Fruit fly (Drosophila melanogaster) whole organism, wandering third instar larva: ENCODE measurements around the gene sit.

Experiments
- Abd-B ChIP-seq: fragments of >200 bp; optimal IDR thresholded peaks from 2 replicates; lab custom pipeline; 2017; ENCODE audit warnings: missing biosample characterization, missing genetic modification characterization
- CG32264 ChIP-seq: fragments of 200-800 bp; sonication (Bioruptor generic); optimal IDR thresholded peaks from 2 replicates; lab custom pipeline; 2016; ENCODE audit warnings: missing biosample characterization, missing genetic modification characterization
- CG9705 ChIP-seq: fragments of 200-800 bp; sonication (Bioruptor generic); optimal IDR thresholded peaks from 2 replicates; lab custom pipeline; 2018; ENCODE audit warnings: missing biosample characterization, mild to moderate bottlenecking, missing genetic modification characterization
- CrebA ChIP-seq: fragments of 200-800 bp; sonication (Bioruptor generic); optimal IDR thresholded peaks from 2 replicates; lab custom pipeline; 2016; ENCODE audit warnings: missing biosample characterization, mild to moderate bottlenecking, missing genetic modification characterization, borderline replicate concordance
- Dfd ChIP-seq: fragments of >200 bp; optimal IDR thresholded peaks from 2 replicates; lab custom pipeline; 2017; ENCODE audit warnings: missing biosample characterization, missing genetic modification characterization
- Dif ChIP-seq: fragments of 200-275, 200-300 bp; sonication (Bioruptor generic); optimal IDR thresholded peaks from 2 replicates; lab custom pipeline; 2018; ENCODE audit warnings: missing biosample characterization, missing genetic modification characterization; ENCODE audit not compliant: partially characterized antibody
- HLH106 ChIP-seq: fragments of 200-800 bp; optimal IDR thresholded peaks from 3 replicates; lab custom pipeline; 2019; ENCODE audit warnings: missing biosample characterization, mild to moderate bottlenecking, missing genetic modification characterization, moderate library complexity
- Hnf4 ChIP-seq: fragments of 200-800 bp; sonication (Bioruptor generic); optimal IDR thresholded peaks from 2 replicates; lab custom pipeline; 2016; ENCODE audit warnings: missing biosample characterization, mild to moderate bottlenecking, missing genetic modification characterization
- Hr78 ChIP-seq: fragments of >200 bp; optimal IDR thresholded peaks from 2 replicates; lab custom pipeline; 2017; ENCODE audit warnings: missing biosample characterization, missing genetic modification characterization
- Jra ChIP-seq: sonication (Bioruptor generic); optimal IDR thresholded peaks from 2 replicates; lab custom pipeline; 2016; ENCODE audit warnings: missing biosample characterization, missing genetic modification characterization
- Myc ChIP-seq: fragments of >200 bp; optimal IDR thresholded peaks from 2 replicates; lab custom pipeline; 2017
- N ChIP-seq: fragments of >200 bp; optimal IDR thresholded peaks from 2 replicates; lab custom pipeline; 2018; ENCODE audit warnings: missing biosample characterization, missing external identifiers, missing genetic modification characterization
- OdsH ChIP-seq: fragments of 200-800 bp; sonication (Bioruptor generic); optimal IDR thresholded peaks from 2 replicates; lab custom pipeline; 2016; ENCODE audit warnings: missing biosample characterization, mild to moderate bottlenecking, missing genetic modification characterization
- Rel ChIP-seq, 2 experiments: fragments of 200-800 bp; sonication (Bioruptor generic) in 1 of 2; optimal IDR thresholded peaks; 2 replicates in 1 of 2; 3 replicates in 1 of 2; lab custom pipeline; 2016 to 2019; ENCODE audit warnings: mild to moderate bottlenecking in 2 of 2, missing biosample characterization in 2 of 2, missing genetic modification characterization in 2 of 2, moderate library complexity in 1 of 2
- Sp1 ChIP-seq: fragments of 200-800 bp; sonication (Bioruptor generic); optimal IDR thresholded peaks from 3 replicates; lab custom pipeline; 2019; ENCODE audit warnings: missing biosample characterization, mild to moderate bottlenecking, missing genetic modification characterization, moderate library complexity
- Vsx2 ChIP-seq: fragments of 200-300, 225-300 bp; sonication (Bioruptor generic); optimal IDR thresholded peaks from 2 replicates; lab custom pipeline; 2018; ENCODE audit warnings: missing biosample characterization, missing genetic modification characterization; ENCODE audit not compliant: partially characterized antibody
- br ChIP-seq: fragments of 200-800 bp; sonication (Bioruptor generic); optimal IDR thresholded peaks from 2 replicates; lab custom pipeline; 2016; ENCODE audit warnings: missing biosample characterization, missing genetic modification characterization
- brk ChIP-seq: fragments of 200-800 bp; sonication (Bioruptor generic); optimal IDR thresholded peaks from 2 replicates; lab custom pipeline; 2016; ENCODE audit warnings: missing biosample characterization, mild to moderate bottlenecking, missing genetic modification characterization
- dl ChIP-seq, 2 experiments: fragments of 175-275, 200-275 bp in 1 of 2; fragments of 200-275 bp in 1 of 2; sonication (Bioruptor generic); optimal IDR thresholded peaks; lab custom pipeline; 2018; ENCODE audit warnings: mild to moderate bottlenecking in 2 of 2, missing biosample characterization in 2 of 2, missing genetic modification characterization in 2 of 2, moderate library complexity in 2 of 2; ENCODE audit not compliant: partially characterized antibody in 2 of 2, insufficient read depth in 1 of 2
- dmrt93B ChIP-seq: fragments of 200-800 bp; sonication (Bioruptor generic); optimal IDR thresholded peaks from 2 replicates; lab custom pipeline; 2018; ENCODE audit warnings: missing biosample characterization, mild to moderate bottlenecking, missing genetic modification characterization
- dsf ChIP-seq: sonication (Bioruptor generic); optimal IDR thresholded peaks from 2 replicates; lab custom pipeline; 2016; ENCODE audit warnings: missing biosample characterization, missing genetic modification characterization, borderline replicate concordance
- ey ChIP-seq: fragments of 200-800 bp; sonication (Bioruptor generic); optimal IDR thresholded peaks from 2 replicates; lab custom pipeline; 2016; ENCODE audit warnings: missing biosample characterization, missing genetic modification characterization
- fru ChIP-seq: fragments of 200-800 bp; sonication (Bioruptor generic); optimal IDR thresholded peaks from 3 replicates; lab custom pipeline; 2016; ENCODE audit warnings: missing biosample characterization, mild to moderate bottlenecking, missing genetic modification characterization
- h ChIP-seq: fragments of 200-800 bp; sonication (Bioruptor generic); optimal IDR thresholded peaks from 3 replicates; lab custom pipeline; 2016; ENCODE audit warnings: missing biosample characterization, mild to moderate bottlenecking, missing genetic modification characterization
- jim ChIP-seq: fragments of 175-275, 200-325 bp; sonication (Bioruptor generic); optimal IDR thresholded peaks from 2 replicates; lab custom pipeline; 2016; ENCODE audit warnings: missing biosample characterization, mild to moderate bottlenecking, missing genetic modification characterization
- pan ChIP-seq: fragments of >200 bp; optimal IDR thresholded peaks from 2 replicates; lab custom pipeline; 2017
- psq ChIP-seq: fragments of 200-800 bp; sonication (Bioruptor generic); optimal IDR thresholded peaks from 3 replicates; lab custom pipeline; 2017; ENCODE audit warnings: missing biosample characterization, mild to moderate bottlenecking, missing genetic modification characterization, moderate library complexity
- rgr ChIP-seq: fragments of 200-800 bp; sonication (Bioruptor generic); optimal IDR thresholded peaks from 3 replicates; lab custom pipeline; 2016; ENCODE audit warnings: missing biosample characterization, mild to moderate bottlenecking, missing genetic modification characterization
- sage ChIP-seq: fragments of 200-800 bp; sonication (Bioruptor generic); optimal IDR thresholded peaks from 2 replicates; lab custom pipeline; 2016; ENCODE audit warnings: missing biosample characterization, mild to moderate bottlenecking, missing genetic modification characterization
- sv ChIP-seq: fragments of 200-800 bp; sonication (Bioruptor generic); optimal IDR thresholded peaks from 3 replicates; lab custom pipeline; 2016; ENCODE audit warnings: missing biosample characterization, missing genetic modification characterization
- woc ChIP-seq: sonication (Bioruptor generic); optimal IDR thresholded peaks from 2 replicates; lab custom pipeline; 2016; ENCODE audit warnings: missing biosample characterization, mild to moderate bottlenecking, missing genetic modification characterization

The sit gene

dm6 chr3R:22564076-22564475 is 1.7 kb upstream of the sit start:
- TF ChIP-seq OdsH (GFP tag; lab: Kevin White, UChicago), result no peak
- no peak for TF ChIP-seq Dfd (GFP tag; lab: Kevin White, UChicago)
- TF ChIP-seq pan (lab: Kevin White, UChicago), result no peak
- TF ChIP-seq dmrt93B (GFP tag; lab: Kevin White, UChicago), result no peak
- TF ChIP-seq Sp1 (GFP tag; lab: Kevin White, UChicago), result no peak
- TF ChIP-seq Hnf4, result no peak
- TF ChIP-seq jim (GFP tag; lab: Kevin White, UChicago), result no peak
- TF ChIP-seq HLH106 (tag; lab: Kevin White, UChicago), result no peak
- TF ChIP-seq rgr, result no peak
- no peak for TF ChIP-seq Abd-B
- no peak for TF ChIP-seq woc (GFP tag; lab: Kevin White, UChicago)
- TF ChIP-seq, all 38 proteins: peak for 0

- no peak for TF ChIP-seq CG9705 (GFP tag; lab: Kevin White, UChicago)
- TF ChIP-seq Dfd (GFP tag; lab: Kevin White, UChicago), result no peak
- TF ChIP-seq dsf (GFP tag; lab: Kevin White, UChicago), result no peak
- TF ChIP-seq dmrt93B (GFP tag; lab: Kevin White, UChicago), result no peak
- no peak for TF ChIP-seq Rel (GFP tag; optimal IDR thresholded peaks at IDR 0.05; lab: Kevin White, UChicago)
- TF ChIP-seq Rel (tag; optimal IDR thresholded peaks at IDR 0.05; lab: Kevin White, UChicago), result no peak
- TF ChIP-seq fru, result no peak
- TF ChIP-seq N (GFP tag; lab: Kevin White, UChicago), result no peak
- no peak for TF ChIP-seq OdsH (GFP tag; lab: Kevin White, UChicago)
- TF ChIP-seq Dif (GFP tag; lab: Kevin White, UChicago), result no peak
- TF ChIP-seq Myc (lab: Kevin White, UChicago), result no peak
- no peak for TF ChIP-seq Hr78 (GFP tag; lab: Kevin White, UChicago)
- TF ChIP-seq, all 38 proteins: peak for 0
These were observed 2.1 kb downstream of the sit start for dm6 chr3R:22560224-22560623.

- TF ChIP-seq h, result no peak
- no peak for TF ChIP-seq sv (GFP tag; lab: Kevin White, UChicago)
- no peak for TF ChIP-seq Myc (lab: Kevin White, UChicago)
- TF ChIP-seq dmrt93B (GFP tag; lab: Kevin White, UChicago), result no peak
- no peak for TF ChIP-seq Abd-B
- no peak for TF ChIP-seq Sp1 (GFP tag; lab: Kevin White, UChicago)
- no peak for TF ChIP-seq brk (GFP tag; lab: Kevin White, UChicago)
- TF ChIP-seq Hr78 (GFP tag; lab: Kevin White, UChicago), result no peak
- TF ChIP-seq Vsx2 (GFP tag; lab: Kevin White, UChicago), result no peak
- TF ChIP-seq br (GFP tag; lab: Kevin White, UChicago), result no peak
- TF ChIP-seq OdsH (GFP tag; lab: Kevin White, UChicago), result no peak
- TF ChIP-seq fru, result no peak
These were observed 4.0 kb downstream of the sit start for dm6 chr3R:22558398-22558797.

- TF ChIP-seq Rel (GFP tag; optimal IDR thresholded peaks at IDR 0.05; lab: Kevin White, UChicago) (no peak), Rel (tag; optimal IDR thresholded peaks at IDR 0.05; lab: Kevin White, UChicago) (no peak), Jra (GFP tag; lab: Kevin White, UChicago) (no peak), psq (no peak)
These were observed 5.2 kb downstream of the sit start for dm6 chr3R:22557100-22557741.

- TF ChIP-seq sage (GFP tag; lab: Kevin White, UChicago), result no peak
- TF ChIP-seq jim (GFP tag; lab: Kevin White, UChicago), result no peak
- TF ChIP-seq dl (GFP tag; optimal IDR thresholded peaks at IDR 0.05; lab: Kevin White, UChicago; ENCODE audit: insufficient read depth in 1 of 2, partially characterized antibody in 2 of 2), result no peak
- TF ChIP-seq CrebA (GFP tag; lab: Kevin White, UChicago), result no peak
- TF ChIP-seq dsf (GFP tag; lab: Kevin White, UChicago), result no peak
- TF ChIP-seq Hr78 (GFP tag; lab: Kevin White, UChicago), result no peak
- no peak for TF ChIP-seq sv (GFP tag; lab: Kevin White, UChicago)
- TF ChIP-seq Myc (lab: Kevin White, UChicago), result no peak
- no peak for TF ChIP-seq psq
- TF ChIP-seq Rel (GFP tag; optimal IDR thresholded peaks at IDR 0.05; lab: Kevin White, UChicago), result no peak
- TF ChIP-seq Rel (tag; optimal IDR thresholded peaks at IDR 0.05; lab: Kevin White, UChicago), result no peak
- no peak for TF ChIP-seq br (GFP tag; lab: Kevin White, UChicago)
- no peak for TF ChIP-seq ey (GFP tag; lab: Kevin White, UChicago)
- TF ChIP-seq CG32264 (GFP tag; lab: Kevin White, UChicago), result no peak
- no peak for TF ChIP-seq Vsx2 (GFP tag; lab: Kevin White, UChicago)
These were observed 9.7 kb downstream of the sit start for dm6 chr3R:22552686-22553085.
